Worm (Caenorhabditis elegans) whole organism, midembryonic: ENCODE data around the gene C48B4.9.

Source experiments
- flt-1 ChIP-seq: fragments of 200-800 bp; sonication (Bioruptor generic); IDR thresholded peaks from 2 replicates; pipeline ENCODE4 v1.3.6; 2022; ENCODE audit warnings: missing genetic modification characterization, missing compliant biosample characterization
- ref-1 ChIP-seq: fragments of 200-800 bp; sonication (Bioruptor generic); conservative IDR thresholded peaks from 2 replicates; pipeline ENCODE4 v1.3.6; 2022; ENCODE audit warnings: missing genetic modification reagents, missing genetic modification characterization, missing compliant biosample characterization

DNA sequence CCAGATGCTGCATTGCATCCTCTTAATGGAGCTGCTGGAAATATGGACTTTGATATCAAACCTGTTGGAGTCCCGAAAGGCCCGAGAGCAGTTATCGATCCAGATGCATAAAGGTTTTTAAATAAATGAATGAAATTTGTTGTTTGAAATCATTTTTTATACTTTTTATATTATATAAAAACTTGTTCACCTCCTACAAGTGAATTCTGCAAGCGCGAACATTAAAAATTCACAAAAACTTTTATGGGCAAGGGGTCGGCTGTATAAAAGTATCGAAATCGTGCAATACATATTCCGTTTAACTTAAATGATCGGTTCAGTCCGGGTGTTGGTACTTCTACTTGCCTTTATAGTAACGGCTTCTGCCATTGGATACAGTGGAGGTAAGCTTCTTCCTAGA, 35.0 kb upstream of the C48B4.9 start, which contains the start of gene F58A4.1:
- TF ChIP-seq flt-1 (no peak), ref-1 (GFP tag; lab: Robert Waterston, UW) (no peak)
